Worm (Caenorhabditis elegans) whole organism, dauer: ENCODE measurements around the gene F31E9.3.

Experiments
- unc-62 ChIP-seq: sonication (generic microtip); optimal IDR thresholded peaks from 2 replicates; lab custom pipeline; 2017; ENCODE audit warnings: missing biosample characterization, missing genetic modification reagents, missing genetic modification characterization

F31E9.3 gene

ce11 chrV:17339349-17339748 is 17.0 kb downstream of the F31E9.3 start:
- TF ChIP-seq unc-62: no peak

DNA sequence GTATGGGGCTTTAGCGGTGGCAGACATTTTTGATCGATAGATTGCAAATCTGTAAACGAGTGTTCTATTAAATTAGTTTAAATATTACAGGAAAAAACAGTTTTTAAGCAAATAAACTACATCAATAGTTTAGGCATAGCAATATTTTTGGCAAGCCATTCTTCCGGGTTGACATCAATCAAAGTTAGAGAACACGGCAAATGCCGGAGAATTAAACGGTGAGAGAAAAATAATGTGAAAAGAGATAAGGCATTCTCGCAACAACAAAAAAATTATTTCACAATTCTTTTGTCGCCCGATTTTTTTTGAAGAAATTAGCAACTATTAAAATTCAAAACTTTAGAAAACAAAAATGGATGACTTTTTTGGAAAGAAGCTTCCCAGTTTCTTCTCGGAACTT is 22.5 kb downstream of the F31E9.3 start, which contains the start of the genes fbxa-188 and fbxa-189:
fbxa-188 (minus strand) TSS at position 51 of the 400 bp plus-strand sequence.
fbxa-189 (plus strand) TSS at position 339 of the 400 bp plus-strand sequence.
- TF ChIP-seq unc-62: no peak

DNA sequence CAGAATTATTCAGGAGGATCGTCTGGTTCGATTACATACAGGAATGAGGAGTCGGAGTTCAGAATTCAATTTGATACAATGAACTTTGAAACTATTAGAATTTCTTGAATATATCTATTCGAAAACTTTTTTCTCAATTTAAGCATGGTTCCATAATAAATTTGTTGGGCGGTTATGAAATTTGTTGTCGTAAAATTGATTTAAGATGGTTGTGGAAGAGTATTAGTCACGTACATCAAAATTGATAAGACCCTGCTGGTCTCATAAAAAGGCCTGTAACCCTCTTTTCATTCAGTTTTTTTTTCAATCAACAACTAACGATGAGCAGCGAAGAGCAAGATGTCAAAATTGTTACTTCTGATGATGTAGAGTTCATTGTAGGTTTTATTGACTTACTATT is 25.2 kb downstream of the F31E9.3 start, which contains the start of gene skr-5:
skr-5 (plus strand) TSS at position 301 of the 400 bp plus-strand sequence.
- no peak for TF ChIP-seq unc-62

DNA sequence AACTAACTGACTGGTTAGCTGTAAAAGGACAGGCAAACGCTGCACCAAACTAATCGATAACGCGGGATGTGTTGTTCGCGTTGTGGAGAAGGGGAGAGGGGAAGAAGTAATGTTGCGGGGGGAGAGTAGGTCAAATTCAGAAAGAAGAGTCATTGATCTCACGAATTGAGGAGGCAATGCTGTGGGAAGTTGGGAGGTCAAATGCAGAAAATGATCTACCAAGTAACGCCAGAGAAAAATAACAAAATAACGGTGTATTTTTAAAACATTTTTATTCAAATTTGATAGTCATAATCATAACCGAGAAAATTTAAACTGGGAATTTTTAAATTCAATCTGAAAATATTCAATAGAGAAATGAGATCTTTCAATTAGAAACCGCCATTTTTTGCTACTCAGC is 27.7 kb downstream of the F31E9.3 start, which contains the start of gene lsy-27:
lsy-27 (minus strand) TSS at position 101 of the 400 bp plus-strand sequence.
- TF ChIP-seq unc-62: no peak

ce11 chrV:17352827-17353373 is 30.5 kb downstream of the F31E9.3 start, which contains the start of the genes fbxa-134 and F47H4.2:
Gene fbxa-134, minus strand, starts transcription at chrV:17352870.
Gene F47H4.2, plus strand, starts transcription at chrV:17353323.
- no peak for TF ChIP-seq unc-62
